Worm (Caenorhabditis elegans): ENCODE data around the gene oac-23.

DNA sequence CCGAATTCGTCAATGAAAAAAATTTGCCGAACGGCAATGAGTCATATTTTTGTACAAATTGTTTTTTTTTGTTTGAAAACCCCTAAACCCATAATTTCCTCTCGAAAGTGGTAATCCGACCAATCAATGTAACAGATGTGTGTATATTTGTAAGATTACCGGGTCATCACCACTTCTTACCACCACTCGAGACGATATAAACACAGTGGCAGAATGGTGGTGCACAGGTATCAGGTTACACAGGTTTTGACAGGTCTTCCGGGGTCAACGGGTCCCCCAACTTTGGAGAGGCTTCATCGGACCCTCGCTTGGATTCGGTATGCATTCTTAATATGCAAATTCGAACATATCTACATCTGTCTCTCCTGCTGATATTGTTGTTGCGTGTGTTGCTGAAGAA lies 42.6 kb upstream of the oac-23 start:
- no peak for TF ChIP-seq sea-2 (GFP tag; optimal IDR thresholded peaks at IDR 0.05)
- no peak for TF ChIP-seq nhr-12 (tag; optimal IDR thresholded peaks at IDR 0.05)
- no peak for TF ChIP-seq zag-1 (tag; optimal IDR thresholded peaks at IDR 0.05)
- no peak for TF ChIP-seq ztf-11 (tag; optimal IDR thresholded peaks at IDR 0.05)
- TF ChIP-seq nhr-28 (tag; optimal IDR thresholded peaks at IDR 0.05), result no peak

Data from whole organism, L3 larva.